Worm (Caenorhabditis elegans) whole organism, young adult: Measurements from ENCODE around the gene abt-4.
A peak's percentile ranks its signal among the peaks of the same experiment; 100 is the strongest.

Experiments
- B0035.1 ChIP-seq: sonication (generic microtip); optimal IDR thresholded peaks from 2 replicates; lab custom pipeline; 2016; ENCODE audit warnings: missing genetic modification characterization, mild to moderate bottlenecking, missing compliant biosample characterization, missing genotype, missing genetic modification reagents
- C17E4.6 ChIP-seq: fragments of 200-800 bp; sonication (Bioruptor generic); IDR thresholded peaks from 2 replicates; pipeline ENCODE4 v1.3.6; 2022; ENCODE audit warnings: missing genetic modification reagents, missing genetic modification characterization, missing compliant biosample characterization
- D2030.7 ChIP-seq: fragments of 200-800 bp; sonication (Bioruptor generic); IDR thresholded peaks from 2 replicates; pipeline ENCODE4 v1.3.6; 2022; ENCODE audit warnings: missing genetic modification reagents, missing genetic modification characterization, missing compliant biosample characterization
- F22D6.2 ChIP-seq: sonication (generic microtip); optimal IDR thresholded peaks from 2 replicates; lab custom pipeline; 2016; ENCODE audit warnings: mild to moderate bottlenecking, missing genetic modification characterization, missing compliant biosample characterization
- F33H1.4 ChIP-seq: fragments of 200-800 bp; sonication (Bioruptor generic); IDR thresholded peaks from 2 replicates; pipeline ENCODE4 v1.3.6; 2022; ENCODE audit warnings: missing genetic modification reagents, missing genetic modification characterization, missing compliant biosample characterization
- F37B4.10 ChIP-seq: fragments of 200-800 bp; sonication (Bioruptor generic); IDR thresholded peaks from 2 replicates; pipeline ENCODE4 v1.3.6; 2022; ENCODE audit warnings: missing genetic modification characterization, missing compliant biosample characterization
- F52B5.7 ChIP-seq: sonication (generic microtip); optimal IDR thresholded peaks from 2 replicates; lab custom pipeline; 2016; ENCODE audit warnings: mild to moderate bottlenecking, missing genetic modification characterization, missing compliant biosample characterization
- F57C9.4 ChIP-seq: sonication (generic microtip); optimal IDR thresholded peaks from 2 replicates; lab custom pipeline; 2017; ENCODE audit warnings: mild to moderate bottlenecking, missing genetic modification characterization, missing compliant biosample characterization
- K12H6.12 ChIP-seq: fragments of 200-800 bp; sonication (Bioruptor generic); optimal IDR thresholded peaks from 2 replicates; lab custom pipeline; 2018; ENCODE audit warnings: mild to moderate bottlenecking, missing genetic modification characterization, missing compliant biosample characterization
- Y53G8AR.9 ChIP-seq: fragments of 200-800 bp; sonication (Bioruptor generic); conservative IDR thresholded peaks from 2 replicates; pipeline ENCODE4 v1.3.6; 2022; ENCODE audit warnings: missing genetic modification reagents, missing genetic modification characterization, missing compliant biosample characterization
- Y56A3A.18 ChIP-seq: fragments of 200-800 bp; sonication (Bioruptor generic); IDR thresholded peaks from 2 replicates; pipeline ENCODE4 v1.3.6; 2022; ENCODE audit warnings: missing genetic modification reagents, missing genetic modification characterization, missing compliant biosample characterization
- Y67H2A.10 ChIP-seq: fragments of 200-800 bp; sonication (Bioruptor generic); conservative IDR thresholded peaks from 2 replicates; pipeline ENCODE4 v1.3.6; 2022; ENCODE audit warnings: missing genetic modification reagents, missing genetic modification characterization, missing compliant biosample characterization
- Y79H2A.3 ChIP-seq: fragments of 200-800 bp; sonication (Bioruptor generic); conservative IDR thresholded peaks from 2 replicates; pipeline ENCODE4 v1.3.6; 2022; ENCODE audit warnings: missing genetic modification reagents, missing genetic modification characterization, missing compliant biosample characterization
- ZK185.1 ChIP-seq: sonication (generic microtip); optimal IDR thresholded peaks from 2 replicates; lab custom pipeline; 2016; ENCODE audit warnings: mild to moderate bottlenecking, missing genetic modification characterization, missing compliant biosample characterization; ENCODE audit not compliant: poor library complexity, severe bottlenecking
- aptf-2 ChIP-seq: fragments of 200-800 bp; sonication (Bioruptor generic); conservative IDR thresholded peaks from 2 replicates; pipeline ENCODE4 v1.3.6; 2022; ENCODE audit warnings: missing genetic modification reagents, missing genetic modification characterization, missing compliant biosample characterization
- aptf-3 ChIP-seq: fragments of 200-800 bp; sonication (Bioruptor generic); IDR thresholded peaks from 2 replicates; pipeline ENCODE4 v1.3.6; 2022; ENCODE audit warnings: missing genetic modification characterization, missing compliant biosample characterization
- attf-3 ChIP-seq: fragments of 200-800 bp; sonication (Bioruptor generic); conservative IDR thresholded peaks from 2 replicates; pipeline ENCODE4 v1.3.6; 2022; ENCODE audit warnings: missing genetic modification reagents, missing genetic modification characterization, missing compliant biosample characterization
- attf-6 ChIP-seq: fragments of 200-800 bp; sonication (Bioruptor generic); IDR thresholded peaks from 2 replicates; pipeline ENCODE4 v1.3.6; 2022; ENCODE audit warnings: missing genetic modification reagents, missing genetic modification characterization, missing compliant biosample characterization
- cebp-2 ChIP-seq: fragments of 200-800 bp; sonication (Bioruptor generic); IDR thresholded peaks from 2 replicates; pipeline ENCODE4 v1.3.6; 2022; ENCODE audit warnings: missing genetic modification characterization, missing compliant biosample characterization
- ceh-100 ChIP-seq: fragments of 200-800 bp; sonication (Bioruptor generic); IDR thresholded peaks from 2 replicates; pipeline ENCODE4 v1.3.6; 2022; ENCODE audit warnings: missing genetic modification reagents, missing genetic modification characterization, missing compliant biosample characterization
- ceh-27 ChIP-seq: fragments of 200-800 bp; sonication (Bioruptor generic); optimal IDR thresholded peaks from 2 replicates; lab custom pipeline; 2018; ENCODE audit warnings: mild to moderate bottlenecking, missing genetic modification characterization, moderate library complexity, missing compliant biosample characterization
- chd-7 ChIP-seq: sonication (generic microtip); optimal IDR thresholded peaks from 2 replicates; lab custom pipeline; 2016; ENCODE audit warnings: mild to moderate bottlenecking, missing genetic modification characterization, moderate library complexity, missing compliant biosample characterization
- dpl-1 ChIP-seq: fragments of 150-350 bp; optimal IDR thresholded peaks from 2 replicates; lab custom pipeline; 2014; ENCODE audit warnings: missing biosample characterization, missing genetic modification reagents, missing genetic modification characterization
- efl-1 ChIP-seq: fragments of 150-350 bp; optimal IDR thresholded peaks from 2 replicates; lab custom pipeline; 2014; ENCODE audit warnings: missing biosample characterization, missing genetic modification reagents, missing genetic modification characterization
- egrh-3 ChIP-seq: fragments of 200-800 bp; sonication (Bioruptor generic); IDR thresholded peaks from 2 replicates; pipeline ENCODE4 v1.3.6; 2022; ENCODE audit warnings: missing genetic modification reagents, missing genetic modification characterization, missing compliant biosample characterization
- fkh-3 ChIP-seq: sonication (generic microtip); optimal IDR thresholded peaks from 2 replicates; lab custom pipeline; 2016; ENCODE audit warnings: mild to moderate bottlenecking, missing genetic modification characterization, missing compliant biosample characterization
- gei-17 ChIP-seq: fragments of 200-800 bp; sonication (Bioruptor generic); optimal IDR thresholded peaks from 2 replicates; lab custom pipeline; 2018; ENCODE audit warnings: mild to moderate bottlenecking, missing genetic modification characterization, missing compliant biosample characterization
- him-1 ChIP-seq: sonication (generic microtip); optimal IDR thresholded peaks from 2 replicates; lab custom pipeline; 2016; ENCODE audit warnings: missing genotype, missing genetic modification reagents, missing genetic modification characterization, missing compliant biosample characterization
- hlh-12 ChIP-seq: sonication (generic microtip); optimal IDR thresholded peaks from 2 replicates; lab custom pipeline; 2016; ENCODE audit warnings: missing genetic modification characterization, missing compliant biosample characterization
- hmg-20 ChIP-seq: fragments of 200-800 bp; sonication (Bioruptor generic); IDR thresholded peaks from 2 replicates; pipeline ENCODE4 v1.3.6; 2022; ENCODE audit warnings: missing genetic modification reagents, missing genetic modification characterization, missing compliant biosample characterization
- hrde-1 ChIP-seq: sonication (generic microtip); optimal IDR thresholded peaks from 2 replicates; lab custom pipeline; 2016; ENCODE audit warnings: missing genetic modification characterization, mild to moderate bottlenecking, missing compliant biosample characterization, moderate library complexity, missing genotype, missing genetic modification reagents, borderline replicate concordance
- lin-54 ChIP-seq: fragments of 200-800 bp; sonication (Bioruptor generic); optimal IDR thresholded peaks from 2 replicates; lab custom pipeline; 2018; ENCODE audit warnings: mild to moderate bottlenecking, missing genetic modification characterization, missing compliant biosample characterization
- lsl-1 ChIP-seq: fragments of 200-800 bp; sonication (Bioruptor generic); optimal IDR thresholded peaks from 2 replicates; lab custom pipeline; 2018; ENCODE audit warnings: mild to moderate bottlenecking, missing genetic modification characterization, moderate library complexity, missing compliant biosample characterization
- madf-6 ChIP-seq: fragments of 200-800 bp; sonication (Bioruptor generic); IDR thresholded peaks from 2 replicates; pipeline ENCODE4 v1.3.6; 2022; ENCODE audit warnings: missing genetic modification reagents, missing genetic modification characterization, missing compliant biosample characterization
- mcd-1 ChIP-seq: fragments of 200-800 bp; sonication (Bioruptor generic); IDR thresholded peaks from 2 replicates; pipeline ENCODE4 v1.3.6; 2022; ENCODE audit warnings: missing genetic modification reagents, missing genetic modification characterization, missing compliant biosample characterization
- mel-28 ChIP-seq: sonication (generic microtip); optimal IDR thresholded peaks from 2 replicates; lab custom pipeline; 2016; ENCODE audit warnings: borderline replicate concordance, mild to moderate bottlenecking, missing genetic modification characterization, missing compliant biosample characterization
- nfya-1 ChIP-seq: sonication (generic microtip); optimal IDR thresholded peaks from 2 replicates; lab custom pipeline; 2017; ENCODE audit warnings: antibody characterized with exemption, missing compliant biosample characterization, missing genetic modification characterization, borderline replicate concordance; ENCODE audit not compliant: insufficient read depth
- nfyb-1 ChIP-seq: fragments of 200-800 bp; sonication (Bioruptor generic); IDR thresholded peaks from 2 replicates; pipeline ENCODE4 v1.3.6; 2022; ENCODE audit warnings: missing genetic modification reagents, missing genetic modification characterization, missing compliant biosample characterization
- nhr-27 ChIP-seq: fragments of 200-800 bp; sonication (Bioruptor generic); optimal IDR thresholded peaks from 2 replicates; lab custom pipeline; 2018; ENCODE audit warnings: mild to moderate bottlenecking, missing genetic modification characterization, moderate library complexity, missing compliant biosample characterization
- pbrm-1 ChIP-seq: fragments of 200-800 bp; sonication (Bioruptor generic); IDR thresholded peaks from 2 replicates; pipeline ENCODE4 v1.3.6; 2022; ENCODE audit warnings: missing genetic modification reagents, missing genetic modification characterization, missing compliant biosample characterization
- rpc-1 ChIP-seq, 2 experiments: fragments of 150-350 bp in 1 of 2; sonication (generic microtip) in 1 of 2; optimal IDR thresholded peaks; 2 replicates each; lab custom pipeline; 2014 to 2018; ENCODE audit warnings: missing biosample characterization in 1 of 2, missing genetic modification characterization in 1 of 2, missing genetic modification reagents in 1 of 2, missing genotype in 1 of 2
- sea-2 ChIP-seq: fragments of 200-800 bp; sonication (Bioruptor generic); IDR thresholded peaks from 2 replicates; pipeline ENCODE4 v1.3.6; 2022; ENCODE audit warnings: missing genetic modification characterization, missing compliant biosample characterization
- snpc-1.3 ChIP-seq: sonication (generic microtip); optimal IDR thresholded peaks from 2 replicates; lab custom pipeline; 2017; ENCODE audit warnings: missing genetic modification characterization, mild to moderate bottlenecking, missing compliant biosample characterization, antibody characterized with exemption, moderate library complexity, missing genotype, missing genetic modification reagents; ENCODE audit not compliant: insufficient read depth
- sptf-2 ChIP-seq: fragments of 200-800 bp; sonication (Bioruptor generic); optimal IDR thresholded peaks from 2 replicates; lab custom pipeline; 2018; ENCODE audit warnings: mild to moderate bottlenecking, missing genetic modification characterization, missing compliant biosample characterization
- tbp1 ChIP-seq: fragments of 200-800 bp; sonication (Bioruptor generic); optimal IDR thresholded peaks from 2 replicates; lab custom pipeline; 2018; ENCODE audit warnings: mild to moderate bottlenecking, missing genetic modification characterization, missing compliant biosample characterization
- xnd-1 ChIP-seq: sonication (generic microtip); optimal IDR thresholded peaks from 2 replicates; lab custom pipeline; 2016; ENCODE audit warnings: missing genotype, missing genetic modification reagents, missing genetic modification characterization, missing compliant biosample characterization
- zfh-2 ChIP-seq: fragments of 200-800 bp; sonication (Bioruptor generic); conservative IDR thresholded peaks from 2 replicates; pipeline ENCODE4 v1.3.6; 2022; ENCODE audit warnings: missing genetic modification reagents, missing genetic modification characterization, missing compliant biosample characterization
- ztf-22 ChIP-seq: fragments of 200-800 bp; sonication (Bioruptor generic); optimal IDR thresholded peaks from 2 replicates; lab custom pipeline; 2018; ENCODE audit warnings: mild to moderate bottlenecking, missing genetic modification characterization, moderate library complexity, missing compliant biosample characterization

Gene abt-4

ce11 chrV:349054-349453, 18.5 kb upstream of the abt-4 start, which contains the start of gene atg-9 (continued):
- no peak for TF ChIP-seq rpc-1 (optimal IDR thresholded peaks at IDR 0.05; lab: Kevin White, UChicago)
- TF ChIP-seq rpc-1 (tag; optimal IDR thresholded peaks at IDR 0.05; lab: Kevin White, UChicago), result no peak
- no peak for TF ChIP-seq chd-7
- TF ChIP-seq hrde-1, result no peak
- no peak for TF ChIP-seq nhr-27 (tag; lab: Kevin White, UChicago)
- TF ChIP-seq pbrm-1 (GFP tag; lab: Robert Waterston, UW), result peak; percentile 71
- TF ChIP-seq him-1 (tag; lab: Kevin White, UChicago), result no peak
- TF ChIP-seq ZK185.1 (tag; lab: Kevin White, UChicago), result no peak
- TF ChIP-seq aptf-2 (GFP tag; lab: Robert Waterston, UW), result no peak
- TF ChIP-seq hmg-20 (GFP tag; lab: Robert Waterston, UW), result 0 out of 2 replicates have a peak, but pooled peaks have one; percentile 22
- TF ChIP-seq gei-17, result peak; percentile 7
- TF ChIP-seq nfyb-1 (GFP tag; lab: Robert Waterston, UW), result peak; percentile 81
- no peak for TF ChIP-seq attf-3 (GFP tag; lab: Robert Waterston, UW)
- TF ChIP-seq C17E4.6 (GFP tag; lab: Robert Waterston, UW), result no peak
- TF ChIP-seq Y79H2A.3 (GFP tag; lab: Robert Waterston, UW), result no peak
- TF ChIP-seq fkh-3 (tag; lab: Kevin White, UChicago), result no peak
- no peak for TF ChIP-seq lsl-1 (GFP tag; lab: Kevin White, UChicago)
- TF ChIP-seq nfya-1, result no peak
- TF ChIP-seq snpc-1.3, result no peak
- no peak for TF ChIP-seq hlh-12 (tag; lab: Kevin White, UChicago)
- no peak for TF ChIP-seq dpl-1
- TF ChIP-seq sea-2 (GFP tag; lab: Robert Waterston, UW), result no peak
- no peak for TF ChIP-seq attf-6 (GFP tag; lab: Robert Waterston, UW)
- TF ChIP-seq D2030.7, result no peak
- peak; percentile 69 for TF ChIP-seq ceh-27
- no peak; the same call in 1 of the 2 replicates for TF ChIP-seq Y67H2A.10 (GFP tag; lab: Robert Waterston, UW)
- TF ChIP-seq F52B5.7, result no peak
- TF ChIP-seq cebp-2, result no peak
- TF ChIP-seq mel-28 (tag; lab: Kevin White, UChicago), result no peak
- no peak for TF ChIP-seq F33H1.4 (GFP tag; lab: Robert Waterston, UW)
- TF ChIP-seq ztf-22 (GFP tag; lab: Kevin White, UChicago), result no peak
- TF ChIP-seq Y56A3A.18, result peak; percentile 80; the same call in 1 of the 2 replicates
- no peak for TF ChIP-seq F22D6.2
- no peak for TF ChIP-seq B0035.1 (tag; lab: Kevin White, UChicago)
- TF ChIP-seq F57C9.4, result no peak
- no peak for TF ChIP-seq sptf-2 (GFP tag; lab: Kevin White, UChicago)
- no peak for TF ChIP-seq aptf-3 (GFP tag; lab: Robert Waterston, UW)
- TF ChIP-seq K12H6.12 (tag; lab: Kevin White, UChicago), result peak; percentile 75
- TF ChIP-seq F37B4.10, result no peak

- TF ChIP-seq F33H1.4 (GFP tag; lab: Robert Waterston, UW) (peak; percentile 73), efl-1 (GFP tag; lab: Kevin White, UChicago) (peak; percentile 2), xnd-1 (tag; lab: Kevin White, UChicago) (peak; percentile 16), ceh-100 (GFP tag; lab: Robert Waterston, UW) (no peak), madf-6 (GFP tag; lab: Robert Waterston, UW) (peak; percentile 61; the same call in 1 of the 2 replicates), zfh-2 (GFP tag; lab: Robert Waterston, UW) (peak; percentile 34; the same call in 1 of the 2 replicates), lsl-1 (GFP tag; lab: Kevin White, UChicago) (peak; percentile 72), egrh-3 (GFP tag; lab: Robert Waterston, UW) (peak; percentile 86), mcd-1 (GFP tag; lab: Robert Waterston, UW) (peak; percentile 63; the same call in 1 of the 2 replicates), lin-54 (peak; percentile 34), D2030.7 (peak; percentile 27; the same call in 1 of the 2 replicates), Y53G8AR.9 (no peak), tbp1 (GFP tag; lab: Kevin White, UChicago) (peak; percentile 3)
These were observed 17.2 kb upstream of the abt-4 start for ce11 chrV:347561-348345.
